Fruit fly (Drosophila melanogaster): Measurements from ENCODE around the gene CG14269.

Gene CG14269

dm6 chrX:3432928-3433327 is 2.7 kb downstream of the CG14269 start (continued):
- peak; percentile 82 for TF ChIP-seq Sox14 (GFP tag; optimal IDR thresholded peaks at IDR 0.05)
- no peak for TF ChIP-seq Eip93F (GFP tag; optimal IDR thresholded peaks at IDR 0.05)
- peak; percentile 86 for TF ChIP-seq acj6 (GFP tag; optimal IDR thresholded peaks at IDR 0.05)
- peak; percentile 75 for TF ChIP-seq CG4318 (GFP tag; optimal IDR thresholded peaks at IDR 0.05)
- TF ChIP-seq Ets96B (tag; optimal IDR thresholded peaks at IDR 0.05): peak; percentile 83
- TF ChIP-seq Sox102F (GFP tag; optimal IDR thresholded peaks at IDR 0.05): peak; percentile 75
- peak; percentile 49 for TF ChIP-seq CG16779 (tag; optimal IDR thresholded peaks at IDR 0.05)
- peak; percentile 91 for TF ChIP-seq CG10669 (GFP tag; optimal IDR thresholded peaks at IDR 0.05)
- TF ChIP-seq CG34406 (GFP tag; optimal IDR thresholded peaks at IDR 0.05): peak; percentile 79
- TF ChIP-seq lz (GFP tag; optimal IDR thresholded peaks at IDR 0.05): peak; percentile 83
- TF ChIP-seq CG7368 (GFP tag; optimal IDR thresholded peaks at IDR 0.05): peak; percentile 91
- peak; percentile 72 for TF ChIP-seq CG6808 (GFP tag; optimal IDR thresholded peaks at IDR 0.05)
- peak; percentile 72 for TF ChIP-seq dsx (GFP tag; optimal IDR thresholded peaks at IDR 0.05; ENCODE audit: poor library complexity, severe bottlenecking)
- peak; percentile 90 for TF ChIP-seq cyc (GFP tag; optimal IDR thresholded peaks at IDR 0.05)
- peak; percentile 85 for TF ChIP-seq CG11294 (GFP tag; IDR thresholded peaks at IDR 0.05)
- TF ChIP-seq topi (GFP tag; optimal IDR thresholded peaks at IDR 0.05): peak; percentile 87

- TF ChIP-seq Gug (GFP tag; IDR thresholded peaks at IDR 0.05) (peak; percentile 54), pdm3 (GFP tag; optimal IDR thresholded peaks at IDR 0.05) (peak; percentile 2), CG32006 (GFP tag; optimal IDR thresholded peaks at IDR 0.05) (peak; percentile 23), salr (GFP tag; optimal IDR thresholded peaks at IDR 0.05) (no peak), net (GFP tag; optimal IDR thresholded peaks at IDR 0.05) (no peak), Eip78C (GFP tag) (peak; percentile 77), fd85E (GFP tag; optimal IDR thresholded peaks at IDR 0.05) (no peak), CG15336 (GFP tag; IDR thresholded peaks at IDR 0.05) (peak; percentile 81), CG6163 (GFP tag; IDR thresholded peaks at IDR 0.05) (0 out of 3 replicates have a peak, but pooled peaks have one; percentile 8), achi (GFP tag; optimal IDR thresholded peaks at IDR 0.05) (peak; percentile 2), fkh (GFP tag; optimal IDR thresholded peaks at IDR 0.05) (no peak), CG7368 (GFP tag; optimal IDR thresholded peaks at IDR 0.05) (no peak), OdsH (GFP tag; optimal IDR thresholded peaks at IDR 0.05) (peak; percentile 18), CG4318 (GFP tag; optimal IDR thresholded peaks at IDR 0.05) (no peak), eg (GFP tag; IDR thresholded peaks at IDR 0.05) (peak; percentile 67), CG8119 (GFP tag; IDR thresholded peaks at IDR 0.05) (peak; percentile 53; the same call in 1 of the 3 replicates)
Measured at dm6 chrX:3431641-3432040, 4.0 kb downstream of the CG14269 start.

dm6 chrX:3429952-3430351 is 5.7 kb downstream of the CG14269 start:
- TF ChIP-seq fkh (GFP tag; optimal IDR thresholded peaks at IDR 0.05) (peak; percentile 46), vri (GFP tag; optimal IDR thresholded peaks at IDR 0.05) (no peak)

dm6 chrX:3427614-3427965 is 8.0 kb downstream of the CG14269 start:
- peak; percentile 96 for TF ChIP-seq Eip75B (GFP tag; optimal IDR thresholded peaks at IDR 0.05)
- peak; percentile 41 for TF ChIP-seq CG11294 (GFP tag; IDR thresholded peaks at IDR 0.05)
- TF ChIP-seq ss (GFP tag; optimal IDR thresholded peaks at IDR 0.05): peak; percentile 93 to 94
- TF ChIP-seq achi (GFP tag; optimal IDR thresholded peaks at IDR 0.05): peak; percentile 94
- TF ChIP-seq esn (GFP tag; optimal IDR thresholded peaks at IDR 0.05): peak; percentile 97
- peak; percentile 94 for TF ChIP-seq CG34406 (GFP tag; optimal IDR thresholded peaks at IDR 0.05)
- TF ChIP-seq Lpt (GFP tag; optimal IDR thresholded peaks at IDR 0.05): peak; percentile 84
- TF ChIP-seq Sox14 (GFP tag; optimal IDR thresholded peaks at IDR 0.05): peak; percentile 94
- no peak for TF ChIP-seq Hr38 (GFP tag; optimal IDR thresholded peaks at IDR 0.05)
- TF ChIP-seq CG6808 (GFP tag; optimal IDR thresholded peaks at IDR 0.05): peak; percentile 84
- TF ChIP-seq CG11902 (GFP tag; optimal IDR thresholded peaks at IDR 0.05): peak; percentile 75
- peak; percentile 72 to 81 for TF ChIP-seq salr (GFP tag; optimal IDR thresholded peaks at IDR 0.05)
- TF ChIP-seq Hr39 (GFP tag; optimal IDR thresholded peaks at IDR 0.05): peak; percentile 96
- TF ChIP-seq CG7368 (GFP tag; optimal IDR thresholded peaks at IDR 0.05): peak; percentile 89
- TF ChIP-seq CG8119 (GFP tag; IDR thresholded peaks at IDR 0.05): peak; percentile 86
- peak; percentile 91 for TF ChIP-seq net (GFP tag; optimal IDR thresholded peaks at IDR 0.05)
- TF ChIP-seq CG6854 (GFP tag; optimal IDR thresholded peaks at IDR 0.05): peak; percentile 5
- TF ChIP-seq vri (GFP tag; optimal IDR thresholded peaks at IDR 0.05): peak; percentile 95
- peak; percentile 82 for TF ChIP-seq CG9139 (GFP tag; optimal IDR thresholded peaks at IDR 0.05)
- peak; percentile 82 for TF ChIP-seq Blimp-1 (GFP tag; optimal IDR thresholded peaks at IDR 0.05)
- TF ChIP-seq CG1621 (tag; optimal IDR thresholded peaks at IDR 0.05): peak; percentile 87
- peak; percentile 86 for TF ChIP-seq CG32006 (GFP tag; optimal IDR thresholded peaks at IDR 0.05)
- peak; percentile 91 for TF ChIP-seq Ets21C (GFP tag; optimal IDR thresholded peaks at IDR 0.05)
- TF ChIP-seq CG3919 (GFP tag; optimal IDR thresholded peaks at IDR 0.05): peak; percentile 91
- peak; percentile 90 for TF ChIP-seq cyc (GFP tag; optimal IDR thresholded peaks at IDR 0.05)
- TF ChIP-seq CG15336 (GFP tag; IDR thresholded peaks at IDR 0.05): peak; percentile 85
- peak; percentile 96 for TF ChIP-seq svp (GFP tag)
